Worm (Caenorhabditis elegans): ENCODE data around the gene Y82E9BR.6.

DNA sequence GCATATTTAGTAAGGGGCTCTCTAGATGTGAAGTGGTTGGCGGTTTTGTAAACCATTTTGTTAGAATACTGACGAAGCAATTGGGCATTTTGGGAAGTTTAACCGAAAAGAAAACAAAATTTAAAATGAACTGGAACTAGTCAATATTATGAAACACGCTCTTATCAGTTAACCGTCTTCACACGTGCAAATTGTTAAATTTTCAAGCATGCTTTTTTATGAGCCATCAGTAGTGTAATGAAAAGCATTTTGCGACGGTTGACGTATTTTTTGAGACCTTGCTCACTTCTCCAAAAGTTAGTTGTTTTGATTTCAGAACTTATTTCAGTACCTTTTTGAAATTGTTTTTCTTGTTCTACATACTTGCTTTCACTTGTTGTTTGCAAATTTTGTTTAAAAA is 31.7 kb upstream of the Y82E9BR.6 start, which contains the start of gene fbxa-25:
- TF ChIP-seq zag-1 (tag; optimal IDR thresholded peaks at IDR 0.05) (no peak), unc-62 (GFP tag; optimal IDR thresholded peaks at IDR 0.05) (no peak), nhr-77 (tag; optimal IDR thresholded peaks at IDR 0.05) (no peak)
